Worm (Caenorhabditis elegans): ENCODE data around the gene cpg-9.

The cpg-9 gene

DNA sequence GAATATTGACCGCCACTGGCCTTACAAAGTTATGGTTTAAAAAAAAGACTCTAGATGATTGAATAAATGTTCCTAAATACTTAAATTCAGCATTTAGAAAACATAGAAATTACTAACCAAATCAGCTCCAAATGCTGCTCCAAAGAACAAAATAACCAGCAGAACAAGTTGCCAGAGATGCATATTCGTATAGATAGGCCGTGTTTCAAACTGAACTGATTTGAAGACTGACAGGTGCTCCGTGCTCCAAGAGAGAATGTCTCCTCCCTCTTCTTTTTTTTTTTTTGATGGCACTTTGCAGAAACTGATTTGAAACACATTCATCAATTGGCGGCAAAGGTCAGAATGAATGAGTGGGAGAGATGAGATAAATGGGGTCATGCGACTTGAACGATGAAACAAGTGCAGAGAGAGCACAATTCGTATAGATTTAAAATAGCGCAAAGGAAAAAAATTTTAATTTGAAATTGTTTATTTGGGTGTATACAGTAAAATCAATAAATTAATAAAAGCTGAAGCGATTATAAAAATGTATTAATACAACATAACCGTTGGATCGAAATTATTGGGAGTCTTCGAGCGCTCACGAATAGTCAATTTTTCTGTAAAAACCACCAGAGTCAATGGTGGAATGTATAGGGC, at the start of gene cpg-9:
Gene cpg-9, minus strand, starts transcription at position 592 of the 642 bp plus-strand sequence.
- no peak for TF ChIP-seq W03F9.2 (tag; optimal IDR thresholded peaks at IDR 0.05)
- no peak for TF ChIP-seq him-1 (tag; optimal IDR thresholded peaks at IDR 0.05)
- TF ChIP-seq dao-5 (tag; optimal IDR thresholded peaks at IDR 0.05): no peak

DNA sequence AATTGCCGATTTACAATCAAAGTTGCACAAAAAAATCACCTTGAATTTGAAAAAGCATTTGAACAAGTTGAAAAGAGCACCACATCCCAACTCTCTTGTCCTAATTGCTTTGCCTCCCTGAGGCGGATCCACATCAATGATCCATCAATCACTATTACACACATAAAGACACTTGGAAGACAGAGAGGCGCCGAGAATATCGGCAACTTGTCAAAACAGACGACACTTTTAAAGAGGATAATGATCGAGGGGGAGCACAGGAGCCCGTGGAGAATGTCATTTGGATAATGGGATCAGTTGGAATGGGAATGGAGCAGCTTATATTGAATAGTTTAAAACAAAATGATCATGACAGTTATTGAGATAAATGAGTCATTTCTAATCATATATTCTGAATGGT, 31.2 kb upstream of the cpg-9 start:
- TF ChIP-seq W03F9.2 (tag; optimal IDR thresholded peaks at IDR 0.05) (no peak), dao-5 (tag; optimal IDR thresholded peaks at IDR 0.05) (no peak), him-1 (tag; optimal IDR thresholded peaks at IDR 0.05) (no peak)

DNA sequence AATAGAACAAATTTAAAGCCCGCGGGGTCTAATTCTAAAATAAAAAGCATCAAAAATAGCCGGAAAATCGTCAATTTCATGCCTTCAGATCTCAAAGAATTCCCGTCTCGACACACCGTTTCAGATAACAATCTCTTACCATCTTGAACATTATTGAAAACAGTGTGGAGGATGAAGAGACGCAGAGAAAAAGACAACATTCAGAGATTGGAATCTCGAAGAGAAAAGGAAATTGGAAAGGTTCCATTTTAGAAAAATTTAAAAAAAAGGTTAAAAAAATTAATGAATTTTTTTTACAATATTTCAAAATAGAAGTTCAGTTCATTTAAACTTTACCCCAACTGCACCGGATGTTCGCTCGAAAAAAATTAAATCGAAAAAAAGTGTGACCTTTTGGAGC, 27.0 kb upstream of the cpg-9 start:
- TF ChIP-seq dao-5 (tag; optimal IDR thresholded peaks at IDR 0.05): no peak
- no peak for TF ChIP-seq him-1 (tag; optimal IDR thresholded peaks at IDR 0.05)
- no peak for TF ChIP-seq W03F9.2 (tag; optimal IDR thresholded peaks at IDR 0.05)

DNA sequence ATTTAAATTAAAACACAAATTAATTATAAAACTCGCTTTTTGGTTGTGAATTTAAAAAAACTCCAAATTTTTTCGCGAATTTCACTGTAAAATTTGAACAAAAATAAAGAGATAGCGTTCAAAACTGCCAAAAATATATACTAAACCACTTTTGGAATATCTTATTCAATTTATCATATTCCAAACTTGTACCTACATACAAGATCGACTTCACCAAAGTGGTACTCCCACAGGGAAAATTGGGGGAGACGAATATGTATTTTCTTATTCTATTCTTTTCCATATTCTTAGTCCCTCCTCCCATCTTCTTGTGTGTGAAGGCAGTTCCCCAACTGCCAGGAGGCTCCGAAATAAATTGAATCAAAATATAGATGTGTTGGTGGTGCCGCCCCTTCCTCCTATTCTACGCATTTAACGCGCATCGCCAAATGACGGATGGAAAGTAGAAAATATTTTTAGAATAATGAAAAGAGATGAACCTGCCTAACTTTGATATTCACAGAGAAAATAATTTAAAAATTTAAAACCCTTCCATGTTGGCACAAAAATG, 26.1 kb upstream of the cpg-9 start:
- TF ChIP-seq him-1 (tag; optimal IDR thresholded peaks at IDR 0.05) (no peak), dao-5 (tag; optimal IDR thresholded peaks at IDR 0.05) (no peak), W03F9.2 (tag; optimal IDR thresholded peaks at IDR 0.05) (no peak)

DNA sequence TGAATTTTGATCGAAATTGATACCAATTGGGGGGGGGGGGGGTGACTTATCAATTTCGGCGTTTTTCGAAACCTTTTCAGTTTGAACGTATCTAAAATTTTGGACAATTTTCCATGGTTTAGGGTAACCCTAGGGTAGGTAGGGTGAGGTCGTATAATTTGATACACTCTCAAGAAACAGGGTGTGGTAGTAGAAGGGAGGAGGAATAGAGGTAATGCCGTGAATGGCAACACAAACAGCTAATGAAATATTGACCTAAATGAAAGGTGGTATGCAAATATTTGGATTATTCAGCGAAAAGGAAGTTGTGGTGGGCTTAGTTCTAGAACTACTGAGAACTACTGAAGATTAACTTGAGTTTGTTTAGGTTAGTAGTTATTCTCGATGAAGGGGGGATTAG, 23.0 kb upstream of the cpg-9 start:
- TF ChIP-seq him-1 (tag; optimal IDR thresholded peaks at IDR 0.05) (no peak), dao-5 (tag; optimal IDR thresholded peaks at IDR 0.05) (no peak), W03F9.2 (tag; optimal IDR thresholded peaks at IDR 0.05) (no peak)

DNA sequence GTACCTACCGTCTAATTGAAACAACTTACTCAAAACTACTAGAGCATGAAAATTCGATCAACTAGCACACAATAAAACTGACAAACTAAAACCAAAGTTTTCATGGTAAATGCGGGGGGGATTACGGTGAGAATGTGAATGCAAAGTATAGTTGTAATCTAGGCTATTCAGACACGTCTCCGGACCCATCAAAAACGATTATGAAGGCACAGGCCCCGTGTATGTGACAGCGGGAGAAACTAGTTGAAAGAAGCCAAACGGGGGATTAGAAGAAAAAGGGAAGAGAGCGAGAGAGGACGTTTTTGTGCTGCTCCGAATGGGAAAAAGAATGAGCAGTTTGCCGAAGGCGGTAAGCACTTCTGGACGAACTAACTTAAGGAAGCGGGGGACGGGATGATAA, 21.1 kb upstream of the cpg-9 start:
- TF ChIP-seq dao-5 (tag; optimal IDR thresholded peaks at IDR 0.05) (no peak), him-1 (tag; optimal IDR thresholded peaks at IDR 0.05) (no peak), W03F9.2 (tag; optimal IDR thresholded peaks at IDR 0.05) (no peak)

DNA sequence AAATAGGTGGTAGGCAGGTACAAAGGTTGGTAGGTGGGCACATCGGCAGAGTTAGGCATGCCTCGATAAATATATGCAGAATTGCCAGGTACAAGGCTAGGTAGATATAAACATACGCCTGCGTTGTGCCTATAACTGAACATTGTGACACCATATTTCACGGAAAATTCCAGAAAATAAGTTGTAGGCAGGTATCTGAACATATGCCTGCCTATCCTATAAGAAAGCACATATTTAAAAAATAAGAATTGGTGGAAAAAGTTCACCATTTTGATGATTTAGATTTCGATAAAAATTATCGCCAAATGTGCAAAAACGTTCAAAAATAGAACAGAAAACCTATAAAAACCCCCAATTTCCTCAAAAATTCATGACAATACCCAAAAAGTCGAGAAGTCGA, 19.6 kb upstream of the cpg-9 start:
- no peak for TF ChIP-seq dao-5 (tag; optimal IDR thresholded peaks at IDR 0.05)
- no peak for TF ChIP-seq W03F9.2 (tag; optimal IDR thresholded peaks at IDR 0.05)
- TF ChIP-seq him-1 (tag; optimal IDR thresholded peaks at IDR 0.05): no peak

DNA sequence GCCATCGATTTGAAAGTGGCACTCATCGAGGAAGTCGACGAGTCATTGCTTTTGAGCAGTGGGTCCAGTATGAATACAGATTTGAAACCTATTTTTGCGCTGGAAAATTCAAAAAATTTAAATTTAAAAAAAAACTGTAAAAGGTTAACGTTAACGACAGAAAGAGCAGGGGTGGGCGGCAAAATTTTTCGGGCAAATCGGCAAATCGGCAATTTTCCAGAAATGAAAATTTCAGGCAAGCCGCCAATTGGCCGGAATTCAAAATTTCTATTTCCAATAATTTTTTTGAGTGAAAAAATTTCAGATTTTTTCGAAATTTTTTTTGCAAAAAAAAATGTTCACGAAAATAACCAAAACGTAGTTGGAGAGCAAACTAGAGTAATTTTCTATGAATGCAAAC, 16.8 kb upstream of the cpg-9 start, which contains the start of gene Y67D8C.9:
Gene Y67D8C.9, minus strand, starts transcription at position 101 of the 400 bp plus-strand sequence.
- no peak for TF ChIP-seq W03F9.2 (tag; optimal IDR thresholded peaks at IDR 0.05)
- TF ChIP-seq him-1 (tag; optimal IDR thresholded peaks at IDR 0.05): no peak
- TF ChIP-seq dao-5 (tag; optimal IDR thresholded peaks at IDR 0.05): no peak

DNA sequence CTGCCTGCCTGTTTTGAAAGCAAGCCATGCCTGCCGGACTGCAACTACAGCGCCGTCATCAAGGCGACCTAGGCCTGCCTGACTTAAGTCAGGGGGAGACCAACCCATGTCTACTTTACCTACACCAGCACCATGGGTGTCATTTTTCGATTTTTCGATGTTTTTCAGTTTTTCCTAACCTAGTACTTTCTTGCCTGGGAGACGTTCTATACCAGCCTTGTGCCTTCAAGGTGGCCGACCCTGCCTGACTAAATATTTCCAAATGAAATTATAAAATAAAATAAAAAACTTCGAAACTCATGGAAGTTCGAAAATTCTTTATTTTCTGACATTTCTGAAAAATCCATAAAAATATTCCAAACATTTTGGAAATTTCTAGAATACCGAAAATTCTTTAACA, 6.8 kb upstream of the cpg-9 start:
- TF ChIP-seq him-1 (tag; optimal IDR thresholded peaks at IDR 0.05) (no peak), dao-5 (tag; optimal IDR thresholded peaks at IDR 0.05) (no peak), W03F9.2 (tag; optimal IDR thresholded peaks at IDR 0.05) (no peak)

DNA sequence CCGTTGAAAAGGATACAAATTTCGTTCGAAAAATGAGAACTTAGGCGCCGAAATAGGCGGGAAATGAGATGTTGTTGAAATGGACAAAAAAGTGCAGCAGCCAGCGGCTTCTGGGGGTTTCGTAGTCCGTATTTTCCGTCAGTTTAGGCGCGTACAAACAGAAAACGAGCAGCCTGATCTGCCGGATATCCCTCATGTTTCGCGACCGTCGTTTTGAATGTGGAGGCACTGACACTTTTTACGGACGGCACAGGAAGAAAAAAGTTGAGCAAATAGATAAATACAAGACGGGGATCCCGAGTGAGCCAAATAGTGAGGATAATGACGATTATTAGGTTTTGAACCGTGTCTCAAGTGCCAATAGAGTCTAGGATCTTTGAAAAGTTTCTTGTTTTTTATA, 6.2 kb upstream of the cpg-9 start, which contains the start of gene Y67D8C.22:
Gene Y67D8C.22, minus strand, starts transcription at position 101 of the 400 bp plus-strand sequence.
- TF ChIP-seq dao-5 (tag; optimal IDR thresholded peaks at IDR 0.05) (no peak), W03F9.2 (tag; optimal IDR thresholded peaks at IDR 0.05) (no peak), him-1 (tag; optimal IDR thresholded peaks at IDR 0.05) (no peak)

DNA sequence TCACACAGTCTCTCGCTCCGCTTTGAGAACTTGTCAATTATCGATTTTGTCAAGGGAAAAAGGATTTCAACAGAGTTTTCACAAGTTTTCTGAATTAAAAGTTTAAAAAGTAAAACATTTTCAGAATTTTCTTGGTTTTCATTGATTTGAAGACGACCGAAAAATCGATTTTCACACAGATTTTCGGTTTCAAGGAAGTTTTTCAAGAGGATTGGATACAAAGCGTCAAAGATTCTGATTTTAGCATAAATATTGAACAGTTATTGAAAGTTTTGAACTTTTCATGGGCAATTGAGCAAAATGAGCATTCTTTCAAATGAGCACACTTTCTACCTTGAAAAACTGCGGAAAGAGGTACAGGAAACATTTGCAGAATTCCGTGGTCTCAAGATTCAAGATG, 2.0 kb upstream of the cpg-9 start, which contains the start of gene Y67D8C.2:
Gene Y67D8C.2, plus strand, starts transcription at position 301 of the 400 bp plus-strand sequence.
- TF ChIP-seq him-1 (tag; optimal IDR thresholded peaks at IDR 0.05) (no peak), dao-5 (tag; optimal IDR thresholded peaks at IDR 0.05) (no peak), W03F9.2 (tag; optimal IDR thresholded peaks at IDR 0.05) (no peak)

DNA sequence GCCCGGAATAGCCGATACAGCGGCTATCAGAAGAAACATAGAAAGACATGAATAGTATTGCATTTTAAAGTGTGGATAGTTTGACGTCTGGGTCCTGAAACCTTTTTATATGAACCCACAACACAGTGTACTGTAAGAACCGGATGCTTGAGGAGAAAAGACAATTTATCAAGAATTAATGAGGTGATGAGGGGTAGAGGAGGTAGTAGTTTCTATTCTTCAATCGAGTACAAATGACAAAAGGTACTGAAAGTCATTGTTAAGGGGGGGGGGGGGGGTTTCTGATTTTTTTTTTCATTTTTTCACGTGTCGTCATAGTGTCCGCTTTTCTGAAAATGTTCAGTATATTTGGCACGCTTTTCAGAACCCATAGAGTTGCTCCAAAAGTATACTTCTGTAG, 3.2 kb downstream of the cpg-9 start, which contains the start of gene Y67D8C.7:
Gene Y67D8C.7, minus strand, starts transcription at position 101 of the 400 bp plus-strand sequence.
- TF ChIP-seq dao-5 (tag; optimal IDR thresholded peaks at IDR 0.05): no peak
- TF ChIP-seq W03F9.2 (tag; optimal IDR thresholded peaks at IDR 0.05): no peak
- no peak for TF ChIP-seq him-1 (tag; optimal IDR thresholded peaks at IDR 0.05)

DNA sequence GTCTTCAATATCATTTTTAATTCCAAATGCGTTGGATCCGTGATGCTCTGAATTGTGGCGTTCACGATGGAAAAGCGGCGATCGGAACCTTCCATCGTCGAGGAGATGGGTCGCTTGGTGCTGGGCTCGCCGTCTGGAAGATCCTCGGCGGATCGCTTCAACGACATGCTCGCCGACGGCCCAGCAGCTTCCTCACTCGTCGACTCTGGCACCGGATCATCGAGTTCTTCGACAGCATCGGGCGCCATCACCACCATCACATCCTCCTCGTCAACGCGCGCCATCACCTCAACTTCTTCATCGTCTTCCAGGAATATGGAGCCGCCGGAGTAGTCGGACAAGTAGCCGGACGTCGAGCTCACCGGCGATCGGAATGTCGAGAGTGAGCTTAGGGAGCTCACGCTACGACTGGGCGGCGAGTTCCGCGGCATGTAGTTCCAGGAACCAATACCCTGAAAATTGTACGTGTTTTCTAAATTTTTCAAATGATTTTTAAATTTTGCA, 7.0 kb downstream of the cpg-9 start, which contains the start of gene Y67D8C.6:
Gene Y67D8C.6, minus strand, starts transcription at position 454 of the 504 bp plus-strand sequence.
- TF ChIP-seq dao-5 (tag; optimal IDR thresholded peaks at IDR 0.05): no peak

DNA sequence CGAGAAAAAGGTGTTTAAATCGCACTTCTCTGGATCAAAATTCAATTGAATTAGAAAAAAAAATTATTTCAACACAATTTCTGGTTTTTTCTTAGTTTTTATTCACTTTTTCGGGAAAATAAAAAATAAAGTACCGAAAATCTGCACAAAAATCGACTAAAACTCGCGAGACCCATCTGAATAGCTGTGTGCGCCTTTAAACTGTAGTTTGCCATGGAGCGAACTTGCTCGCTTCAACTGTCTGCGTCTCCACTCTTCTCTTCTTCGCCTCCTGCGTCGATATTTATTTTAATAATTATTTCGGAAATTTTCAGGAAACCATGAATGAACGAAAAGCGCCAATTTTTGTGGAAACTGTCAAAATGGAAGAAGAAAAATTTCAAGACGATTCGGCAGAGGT, 14.2 kb downstream of the cpg-9 start:
- no peak for TF ChIP-seq W03F9.2 (tag; optimal IDR thresholded peaks at IDR 0.05)
- no peak for TF ChIP-seq him-1 (tag; optimal IDR thresholded peaks at IDR 0.05)
- TF ChIP-seq dao-5 (tag; optimal IDR thresholded peaks at IDR 0.05): no peak

All from whole organism, L4/young adult.